Worm (Caenorhabditis elegans) whole organism, late embryonic: Measurements from ENCODE around the gene F54B11.11.
A peak's percentile ranks its signal among the peaks of the same experiment; 100 is the strongest.

Source experiments
- C08G9.2 ChIP-seq: sonication (generic microtip); optimal IDR thresholded peaks from 2 replicates; lab custom pipeline; 2016; ENCODE audit warnings: mild to moderate bottlenecking, missing genetic modification characterization, moderate library complexity, missing compliant biosample characterization
- C38D4.7 ChIP-seq: fragments of 200-800 bp; sonication (Bioruptor generic); optimal IDR thresholded peaks from 2 replicates; lab custom pipeline; 2018; ENCODE audit warnings: mild to moderate bottlenecking, missing genetic modification characterization, moderate library complexity, missing compliant biosample characterization
- F13H6.1 ChIP-seq: sonication (generic microtip); optimal IDR thresholded peaks from 2 replicates; lab custom pipeline; 2016; ENCODE audit warnings: missing genetic modification characterization, missing compliant biosample characterization
- K09A11.1 ChIP-seq: sonication (generic microtip); optimal IDR thresholded peaks from 2 replicates; lab custom pipeline; 2017; ENCODE audit warnings: antibody characterized with exemption, mild to moderate bottlenecking, missing genetic modification characterization, missing compliant biosample characterization; ENCODE audit not compliant: insufficient read depth
- T23F11.4 ChIP-seq: fragments of 200-800 bp; sonication (Bioruptor generic); optimal IDR thresholded peaks from 2 replicates; lab custom pipeline; 2018; ENCODE audit warnings: mild to moderate bottlenecking, missing genetic modification characterization, missing compliant biosample characterization
- ahr-1 ChIP-seq: sonication (generic microtip); optimal IDR thresholded peaks from 2 replicates; lab custom pipeline; 2016; ENCODE audit warnings: missing genetic modification characterization, missing compliant biosample characterization
- ceh-14 ChIP-seq: sonication (generic microtip); optimal IDR thresholded peaks from 2 replicates; lab custom pipeline; 2016; ENCODE audit warnings: missing genotype, missing genetic modification characterization, missing compliant biosample characterization
- ceh-18 ChIP-seq: sonication (generic microtip); optimal IDR thresholded peaks from 2 replicates; lab custom pipeline; 2016; ENCODE audit warnings: missing genetic modification characterization, missing compliant biosample characterization
- ceh-19 ChIP-seq: fragments of 200-800 bp; sonication (Bioruptor generic); optimal IDR thresholded peaks from 2 replicates; lab custom pipeline; 2018; ENCODE audit warnings: mild to moderate bottlenecking, missing genetic modification characterization, missing compliant biosample characterization
- ceh-22 ChIP-seq: sonication (generic microtip); optimal IDR thresholded peaks from 2 replicates; lab custom pipeline; 2017; ENCODE audit warnings: missing biosample characterization, missing genetic modification characterization
- ceh-24 ChIP-seq: sonication (generic microtip); optimal IDR thresholded peaks from 2 replicates; lab custom pipeline; 2016; ENCODE audit warnings: mild to moderate bottlenecking, missing genetic modification characterization, missing compliant biosample characterization
- ceh-30 ChIP-seq: fragments of 150-350 bp; optimal IDR thresholded peaks from 2 replicates; lab custom pipeline; 2014; ENCODE audit warnings: missing biosample characterization, missing genetic modification characterization
- ceh-31 ChIP-seq: sonication (generic microtip); optimal IDR thresholded peaks from 2 replicates; lab custom pipeline; 2016; ENCODE audit warnings: missing genetic modification characterization, missing compliant biosample characterization
- ceh-9 ChIP-seq: sonication (generic microtip); optimal IDR thresholded peaks from 2 replicates; lab custom pipeline; 2016; ENCODE audit warnings: mild to moderate bottlenecking, missing genetic modification characterization, inconsistent platforms, missing compliant biosample characterization
- che-1 ChIP-seq: sonication (generic microtip); optimal IDR thresholded peaks from 2 replicates; lab custom pipeline; 2016; ENCODE audit warnings: mild to moderate bottlenecking, missing genetic modification characterization, missing compliant biosample characterization
- dmd-4 ChIP-seq: sonication (generic microtip); optimal IDR thresholded peaks from 2 replicates; lab custom pipeline; 2016; ENCODE audit warnings: borderline replicate concordance, missing genetic modification characterization, missing compliant biosample characterization
- elt-2 ChIP-seq: sonication (generic microtip); optimal IDR thresholded peaks from 2 replicates; lab custom pipeline; 2016; ENCODE audit warnings: missing genetic modification reagents, missing genetic modification characterization, missing compliant biosample characterization
- ets-4 ChIP-seq: sonication (generic microtip); optimal IDR thresholded peaks from 2 replicates; lab custom pipeline; 2016; ENCODE audit warnings: missing genetic modification characterization, missing compliant biosample characterization
- eyg-1 ChIP-seq: sonication (generic microtip); optimal IDR thresholded peaks from 2 replicates; lab custom pipeline; 2016; ENCODE audit warnings: missing genotype, missing genetic modification characterization, missing compliant biosample characterization
- fkh-10 ChIP-seq: fragments of 150-350 bp; optimal IDR thresholded peaks from 2 replicates; lab custom pipeline; 2014; ENCODE audit warnings: missing biosample characterization, missing genetic modification reagents, missing genetic modification characterization
- gmeb-2 ChIP-seq: sonication (generic microtip); optimal IDR thresholded peaks from 2 replicates; lab custom pipeline; 2016; ENCODE audit warnings: missing genetic modification characterization, inconsistent platforms, missing compliant biosample characterization
- hlh-15 ChIP-seq: sonication (generic microtip); optimal IDR thresholded peaks from 2 replicates; lab custom pipeline; 2016; ENCODE audit warnings: missing genetic modification characterization, missing compliant biosample characterization
- hlh-30 ChIP-seq: sonication (generic microtip); optimal IDR thresholded peaks from 2 replicates; lab custom pipeline; 2017; ENCODE audit warnings: antibody characterized with exemption, missing genetic modification characterization, missing compliant biosample characterization; ENCODE audit not compliant: insufficient read depth
- hlh-6 ChIP-seq: sonication (generic microtip); optimal IDR thresholded peaks from 2 replicates; lab custom pipeline; 2016; ENCODE audit warnings: missing genotype, missing genetic modification characterization, missing compliant biosample characterization
- hlh-8 ChIP-seq: sonication (generic microtip); optimal IDR thresholded peaks from 2 replicates; lab custom pipeline; 2016; ENCODE audit warnings: missing genotype, missing genetic modification characterization, missing compliant biosample characterization
- lim-6 ChIP-seq: sonication (generic microtip); optimal IDR thresholded peaks from 2 replicates; lab custom pipeline; 2016; ENCODE audit warnings: missing genetic modification characterization, missing compliant biosample characterization
- lin-11 ChIP-seq: fragments of 200-800 bp; sonication (Bioruptor generic); optimal IDR thresholded peaks from 2 replicates; lab custom pipeline; 2018; ENCODE audit warnings: mild to moderate bottlenecking, missing genetic modification characterization, missing compliant biosample characterization
- madf-2 ChIP-seq: sonication (generic microtip); optimal IDR thresholded peaks from 2 replicates; lab custom pipeline; 2017; ENCODE audit warnings: missing genetic modification characterization, missing compliant biosample characterization
- mec-3 ChIP-seq: sonication (generic microtip); optimal IDR thresholded peaks from 2 replicates; lab custom pipeline; 2016; ENCODE audit warnings: borderline replicate concordance, missing genetic modification characterization, missing compliant biosample characterization
- nfya-1 ChIP-seq: sonication (generic microtip); optimal IDR thresholded peaks from 2 replicates; lab custom pipeline; 2017; ENCODE audit warnings: missing genetic modification characterization, mild to moderate bottlenecking, missing compliant biosample characterization, antibody characterized with exemption, moderate library complexity
- nhr-11 ChIP-seq: fragments of 150-350 bp; optimal IDR thresholded peaks from 2 replicates; lab custom pipeline; 2014; ENCODE audit warnings: missing biosample characterization, missing genetic modification characterization
- nhr-232 ChIP-seq: sonication (generic microtip); optimal IDR thresholded peaks from 2 replicates; lab custom pipeline; 2016; ENCODE audit warnings: missing genetic modification characterization, missing compliant biosample characterization
- odd-2 ChIP-seq: sonication (generic microtip); optimal IDR thresholded peaks from 2 replicates; lab custom pipeline; 2017; ENCODE audit warnings: antibody characterized with exemption, mild to moderate bottlenecking, missing genetic modification characterization, missing compliant biosample characterization
- pat-9 ChIP-seq: fragments of 200-800 bp; sonication (Bioruptor generic); optimal IDR thresholded peaks from 2 replicates; lab custom pipeline; 2018; ENCODE audit warnings: mild to moderate bottlenecking, missing genetic modification characterization, moderate library complexity, missing compliant biosample characterization
- pqm-1 ChIP-seq: sonication (generic microtip); optimal IDR thresholded peaks from 2 replicates; lab custom pipeline; 2016; ENCODE audit warnings: missing genetic modification characterization, missing compliant biosample characterization
- pros-1 ChIP-seq: fragments of 150-350 bp; optimal IDR thresholded peaks from 2 replicates; lab custom pipeline; 2014; ENCODE audit warnings: missing biosample characterization, missing genetic modification reagents, missing genetic modification characterization
- ref-2 ChIP-seq: sonication (generic microtip); optimal IDR thresholded peaks from 2 replicates; lab custom pipeline; 2016; ENCODE audit warnings: missing genetic modification characterization, missing compliant biosample characterization
- rnt-1 ChIP-seq: sonication (generic microtip); optimal IDR thresholded peaks from 2 replicates; lab custom pipeline; 2016; ENCODE audit warnings: missing genetic modification characterization, missing compliant biosample characterization
- sox-4 ChIP-seq: sonication (generic microtip); optimal IDR thresholded peaks from 2 replicates; lab custom pipeline; 2017; ENCODE audit warnings: mild to moderate bottlenecking, missing genetic modification characterization, inconsistent platforms, missing compliant biosample characterization
- syd-9 ChIP-seq: sonication (generic microtip); optimal IDR thresholded peaks from 2 replicates; lab custom pipeline; 2016; ENCODE audit warnings: mild to moderate bottlenecking, missing genetic modification characterization, moderate library complexity, missing compliant biosample characterization
- tbx-2 ChIP-seq: sonication (generic microtip); optimal IDR thresholded peaks from 2 replicates; lab custom pipeline; 2016; ENCODE audit warnings: missing genetic modification characterization, missing compliant biosample characterization
- tbx-7 ChIP-seq: sonication (generic microtip); optimal IDR thresholded peaks from 2 replicates; lab custom pipeline; 2016; ENCODE audit warnings: missing genotype, missing genetic modification characterization, missing compliant biosample characterization
- ttx-3 ChIP-seq: sonication (generic microtip); optimal IDR thresholded peaks from 2 replicates; lab custom pipeline; 2016; ENCODE audit warnings: missing genetic modification reagents, missing genetic modification characterization, missing compliant biosample characterization
- unc-42 ChIP-seq: sonication (generic microtip); optimal IDR thresholded peaks from 2 replicates; lab custom pipeline; 2016; ENCODE audit warnings: missing genotype, missing genetic modification characterization, missing compliant biosample characterization
- unc-55 ChIP-seq: sonication (generic microtip); optimal IDR thresholded peaks from 2 replicates; lab custom pipeline; 2017; ENCODE audit warnings: missing biosample characterization, missing genetic modification reagents, missing genetic modification characterization
- ztf-16 ChIP-seq: sonication (generic microtip); optimal IDR thresholded peaks from 2 replicates; lab custom pipeline; 2017; ENCODE audit warnings: missing genetic modification characterization, missing compliant biosample characterization

Gene F54B11.11

ce11 chrX:13596003-13596767 lies 17.6 kb downstream of the F54B11.11 start, which contains the start of gene F54B11.5:
Gene F54B11.5, minus strand, starts transcription at chrX:13596068.
- TF ChIP-seq unc-55 (GFP tag; lab: Kevin White, UChicago) (peak; percentile 59), nfya-1 (tag; lab: Kevin White, UChicago) (peak; percentile 29), ztf-16 (tag; lab: Kevin White, UChicago) (no peak), F13H6.1 (tag; lab: Kevin White, UChicago) (no peak), ref-2 (tag; lab: Kevin White, UChicago) (no peak), C08G9.2 (tag; lab: Kevin White, UChicago) (no peak), pat-9 (tag; lab: Kevin White, UChicago) (no peak), unc-42 (tag; lab: Kevin White, UChicago) (peak; percentile 33), ahr-1 (tag; lab: Kevin White, UChicago) (no peak), ceh-14 (tag; lab: Kevin White, UChicago) (no peak), ttx-3 (no peak), odd-2 (tag; lab: Kevin White, UChicago) (no peak), dmd-4 (tag; lab: Kevin White, UChicago) (no peak), ceh-22 (tag; lab: Kevin White, UChicago) (no peak), hlh-30 (peak; percentile 87), ceh-31 (tag; lab: Kevin White, UChicago) (no peak), nhr-232 (tag; lab: Kevin White, UChicago) (no peak), eyg-1 (tag; lab: Kevin White, UChicago) (no peak), sox-4 (tag; lab: Kevin White, UChicago) (no peak), elt-2 (tag; lab: Kevin White, UChicago) (peak; percentile 46), tbx-2 (peak; percentile 22)

ce11 chrX:13598021-13598499 lies 19.5 kb downstream of the F54B11.11 start, which contains the start of gene bra-1:
Gene bra-1, plus strand, starts transcription at chrX:13598449.
- TF ChIP-seq gmeb-2 (tag; lab: Kevin White, UChicago) (no peak), ref-2 (tag; lab: Kevin White, UChicago) (peak; percentile 32), hlh-6 (tag; lab: Kevin White, UChicago) (peak; percentile 46), lim-6 (peak; percentile 64), ttx-3 (peak; percentile 16), madf-2 (no peak), C08G9.2 (tag; lab: Kevin White, UChicago) (peak; percentile 15), pqm-1 (no peak), ceh-14 (tag; lab: Kevin White, UChicago) (peak; percentile 66), ceh-24 (tag; lab: Kevin White, UChicago) (no peak), ahr-1 (tag; lab: Kevin White, UChicago) (no peak), elt-2 (tag; lab: Kevin White, UChicago) (no peak), hlh-15 (no peak), sox-4 (tag; lab: Kevin White, UChicago) (no peak), mec-3 (no peak), ceh-18 (tag; lab: Kevin White, UChicago) (peak; percentile 21), rnt-1 (tag; lab: Kevin White, UChicago) (no peak), eyg-1 (tag; lab: Kevin White, UChicago) (no peak), T23F11.4 (GFP tag; lab: Kevin White, UChicago) (no peak), nhr-11 (tag; lab: Kevin White, UChicago) (no peak), che-1 (tag; lab: Kevin White, UChicago) (no peak), fkh-10 (GFP tag; lab: Kevin White, UChicago) (no peak), lin-11 (no peak), syd-9 (peak; percentile 25), hlh-30 (peak; percentile 94), hlh-8 (no peak), odd-2 (tag; lab: Kevin White, UChicago) (no peak), nfya-1 (tag; lab: Kevin White, UChicago) (peak; percentile 58), ets-4 (no peak), tbx-7 (no peak), pros-1 (tag; lab: Kevin White, UChicago) (peak; percentile 4), C38D4.7 (GFP tag; lab: Kevin White, UChicago) (no peak), unc-55 (GFP tag; lab: Kevin White, UChicago) (peak; percentile 58), ceh-19 (GFP tag; lab: Kevin White, UChicago) (no peak), ceh-9 (tag; lab: Kevin White, UChicago) (no peak), ztf-16 (tag; lab: Kevin White, UChicago) (no peak), dmd-4 (tag; lab: Kevin White, UChicago) (no peak), ceh-30 (tag; lab: Kevin White, UChicago) (no peak), K09A11.1 (tag; lab: Kevin White, UChicago) (no peak)
